Fruit fly (Drosophila melanogaster): Measurements from ENCODE around the gene wupA.

DNA sequence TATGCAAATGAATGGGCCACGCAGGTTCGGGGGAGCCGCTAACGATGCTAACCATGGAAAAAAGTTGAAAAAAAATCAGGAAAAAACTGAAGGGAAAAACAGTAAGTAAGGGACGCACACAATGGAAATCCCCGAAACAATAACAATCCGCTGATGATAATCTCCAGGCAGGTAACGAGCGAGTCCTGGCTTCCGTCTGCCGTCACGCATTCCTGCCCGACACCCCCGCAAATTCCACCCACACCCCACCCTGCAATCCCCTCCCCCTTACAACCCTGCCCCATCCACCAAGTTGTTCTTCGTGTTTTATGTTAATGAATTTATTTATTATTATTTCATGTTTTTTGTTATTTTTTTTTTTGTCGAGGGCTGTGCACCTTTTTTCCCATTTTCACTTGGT, 34.6 kb upstream of the wupA start:
- TF ChIP-seq CG13204 (GFP tag; optimal IDR thresholded peaks at IDR 0.05) = no peak
- no peak for TF ChIP-seq CG4496 (GFP tag; IDR thresholded peaks at IDR 0.05)
- TF ChIP-seq CG9948 (tag; optimal IDR thresholded peaks at IDR 0.05) = no peak

Measured in whole organism, pupa.